Worm (Caenorhabditis elegans): ENCODE data around the gene fbxa-141.
A peak's percentile ranks its signal among the peaks of the same experiment; 100 is the strongest.

Gene fbxa-141

ce11 chrX:14560297-14560680 is 47.6 kb upstream of the fbxa-141 start (continued):
- TF ChIP-seq duxl-1 (tag; optimal IDR thresholded peaks at IDR 0.05; ENCODE audit: poor library complexity): peak; percentile 37
- peak; percentile 49; the same call in 1 of the 2 replicates for TF ChIP-seq set-16 (GFP tag; IDR thresholded peaks at IDR 0.05)
- TF ChIP-seq nhr-42 (GFP tag; IDR thresholded peaks at IDR 0.05): peak; percentile 20; the same call in 1 of the 2 replicates
- TF ChIP-seq ceh-62 (tag; optimal IDR thresholded peaks at IDR 0.05): no peak
- TF ChIP-seq aly-2 (tag; optimal IDR thresholded peaks at IDR 0.05): no peak
- TF ChIP-seq mxl-3 (GFP tag; optimal IDR thresholded peaks at IDR 0.05): peak; percentile 69
- no peak for TF ChIP-seq ama-1 (optimal IDR thresholded peaks at IDR 0.05)
- TF ChIP-seq zag-1 (tag; optimal IDR thresholded peaks at IDR 0.05): no peak
- TF ChIP-seq unc-130 (GFP tag; optimal IDR thresholded peaks at IDR 0.05): no peak

- TF ChIP-seq nhr-41 (GFP tag; IDR thresholded peaks at IDR 0.05) (peak; percentile 17; the same call in 1 of the 2 replicates), attf-4 (tag; optimal IDR thresholded peaks at IDR 0.05) (peak; percentile 43), pha-4 (GFP tag; IDR thresholded peaks at IDR 0.05) (no peak), pha-4 (tag; optimal IDR thresholded peaks at IDR 0.05) (peak; percentile 67), Y75B8A.6 (GFP tag; IDR thresholded peaks at IDR 0.05) (no peak), ama-1 (optimal IDR thresholded peaks at IDR 0.05) (no peak), ZK337.2 (GFP tag; IDR thresholded peaks at IDR 0.05) (no peak), mes-2 (tag; optimal IDR thresholded peaks at IDR 0.05; ENCODE audit: poor library complexity, severe bottlenecking) (no peak), daf-8 (GFP tag; IDR thresholded peaks at IDR 0.05) (no peak), dmd-9 (GFP tag; IDR thresholded peaks at IDR 0.05) (no peak), hlh-30 (tag; optimal IDR thresholded peaks at IDR 0.05; ENCODE audit: insufficient read depth) (no peak), lin-15B (tag; optimal IDR thresholded peaks at IDR 0.05) (no peak), lin-38 (GFP tag; IDR thresholded peaks at IDR 0.05) (no peak; the same call in 1 of the 2 replicates), snpc-4 (tag; optimal IDR thresholded peaks at IDR 0.05) (no peak), madf-5 (GFP tag; IDR thresholded peaks at IDR 0.05) (0 out of 4 replicates have a peak, but pooled peaks of 1 of the 2 experiments have one; percentile 26), cey-2 (tag; optimal IDR thresholded peaks at IDR 0.05; ENCODE audit: borderline replicate concordance, insufficient read depth) (no peak), Y5F2A.4 (GFP tag; optimal IDR thresholded peaks at IDR 0.05) (no peak), lim-7 (GFP tag; IDR thresholded peaks at IDR 0.05) (no peak), duxl-1 (tag; optimal IDR thresholded peaks at IDR 0.05; ENCODE audit: poor library complexity) (no peak), F44E2.7 (GFP tag; IDR thresholded peaks at IDR 0.05) (no peak), nhr-11 (tag; optimal IDR thresholded peaks at IDR 0.05) (no peak), mdt-29 (GFP tag; IDR thresholded peaks at IDR 0.05) (no peak)
These were observed 47.0 kb upstream of the fbxa-141 start for ce11 chrX:14559519-14560296.

- TF ChIP-seq zip-11 (GFP tag; IDR thresholded peaks at IDR 0.05) (no peak), attf-4 (tag; optimal IDR thresholded peaks at IDR 0.05) (no peak), php-3 (GFP tag; IDR thresholded peaks at IDR 0.05) (no peak), skn-1 (tag; optimal IDR thresholded peaks at IDR 0.05) (no peak), ces-1 (GFP tag; optimal IDR thresholded peaks at IDR 0.05) (no peak), Y5F2A.4 (GFP tag; optimal IDR thresholded peaks at IDR 0.05) (no peak), duxl-1 (tag; optimal IDR thresholded peaks at IDR 0.05; ENCODE audit: poor library complexity) (no peak), nhr-102 (tag; optimal IDR thresholded peaks at IDR 0.05) (no peak), mdl-1 (tag; optimal IDR thresholded peaks at IDR 0.05) (no peak), nhr-10 (tag; optimal IDR thresholded peaks at IDR 0.05) (no peak), dmd-6 (GFP tag; IDR thresholded peaks at IDR 0.05) (no peak), nhr-25 (tag; optimal IDR thresholded peaks at IDR 0.05; ENCODE audit: borderline replicate concordance, insufficient read depth) (no peak), madf-5 (GFP tag; IDR thresholded peaks at IDR 0.05) (no peak), lim-7 (GFP tag; IDR thresholded peaks at IDR 0.05) (no peak), nhr-76 (tag; optimal IDR thresholded peaks at IDR 0.05) (no peak), unc-62 (GFP tag; optimal IDR thresholded peaks at IDR 0.05 in 1 of 2) (no peak), unc-62 (tag; optimal IDR thresholded peaks at IDR 0.05) (no peak), daf-19 (GFP tag; conservative IDR thresholded peaks at IDR 0.05) (no peak), nhr-11 (tag; optimal IDR thresholded peaks at IDR 0.05) (no peak)
These were observed 46.4 kb upstream of the fbxa-141 start for ce11 chrX:14559084-14559483.

Data from whole organism, L4 larva.